Fruit fly (Drosophila melanogaster) Kc167 (cell line): ENCODE data around the gene HisRS.

Source experiments
- Myc ChIP-seq: fragments of >200 bp; optimal IDR thresholded peaks from 2 replicates; lab custom pipeline; 2017; ENCODE audit warnings: missing external identifiers
- Sin3A ChIP-seq: fragments of >200 bp; optimal IDR thresholded peaks from 2 replicates; lab custom pipeline; 2018; ENCODE audit warnings: missing external identifiers
- h ChIP-seq: fragments of >200 bp; optimal IDR thresholded peaks from 3 replicates; lab custom pipeline; 2018; ENCODE audit warnings: missing external identifiers
- insv ChIP-seq: fragments of >200 bp; optimal IDR thresholded peaks from 3 replicates; lab custom pipeline; 2018; ENCODE audit warnings: missing external identifiers
- psq ChIP-seq: fragments of >200 bp; optimal IDR thresholded peaks from 2 replicates; lab custom pipeline; 2017; ENCODE audit warnings: missing external identifiers
- ttk ChIP-seq: sonication (Bioruptor generic); optimal IDR thresholded peaks from 2 replicates; lab custom pipeline; 2017; ENCODE audit warnings: missing external identifiers

Gene HisRS

dm6 chrX:18522395-18523104 is 7.3 kb downstream of the HisRS start, which contains the start of gene CG6481:
Gene CG6481, minus strand, starts transcription at chrX:18522445.
- TF ChIP-seq ttk (lab: Kevin White, UChicago): no peak
- TF ChIP-seq psq (lab: Kevin White, UChicago): no peak
- TF ChIP-seq insv (lab: Kevin White, UChicago): no peak
- TF ChIP-seq Sin3A (lab: Kevin White, UChicago): no peak
- no peak for TF ChIP-seq Myc
- no peak for TF ChIP-seq h (lab: Kevin White, UChicago)

- no peak for TF ChIP-seq psq (lab: Kevin White, UChicago)
- TF ChIP-seq Sin3A (lab: Kevin White, UChicago): no peak
- TF ChIP-seq Myc: no peak
- no peak for TF ChIP-seq h (lab: Kevin White, UChicago)
- no peak for TF ChIP-seq ttk (lab: Kevin White, UChicago)
- TF ChIP-seq insv (lab: Kevin White, UChicago): no peak
Measured at dm6 chrX:18523146-18523812, 8.1 kb downstream of the HisRS start.

DNA sequence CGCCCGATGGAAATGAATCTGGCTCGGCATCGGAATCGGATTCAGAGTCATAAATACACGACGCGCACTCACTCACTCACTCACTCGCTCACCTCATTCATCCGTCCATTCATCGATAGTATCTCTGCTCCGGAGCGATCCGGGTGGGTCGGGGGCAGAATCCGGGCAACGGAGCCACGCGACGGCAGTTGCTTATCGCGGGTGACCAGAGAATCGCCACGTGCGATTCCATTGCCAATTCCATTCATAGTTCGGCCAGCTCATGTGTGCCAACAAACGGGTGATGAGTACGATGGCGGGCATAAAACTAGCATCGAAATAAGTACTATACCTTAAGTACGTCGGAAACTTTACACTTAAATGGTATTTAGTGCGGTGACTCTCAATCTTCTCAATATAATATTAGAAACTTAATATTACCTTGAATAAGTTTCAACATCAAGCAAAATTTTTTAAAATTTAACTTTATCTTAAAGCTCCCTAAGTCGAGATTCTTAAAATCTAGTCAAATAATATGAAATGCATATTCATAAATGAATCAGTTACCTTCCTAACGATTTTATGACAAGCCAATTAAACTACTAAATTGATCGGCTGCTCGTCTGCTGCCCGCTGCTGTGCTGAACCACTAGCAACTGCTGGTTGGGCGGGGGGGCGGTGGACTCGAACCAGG is 9.5 kb downstream of the HisRS start:
- TF ChIP-seq h (lab: Kevin White, UChicago) (no peak), Sin3A (lab: Kevin White, UChicago) (no peak), insv (lab: Kevin White, UChicago) (no peak)

DNA sequence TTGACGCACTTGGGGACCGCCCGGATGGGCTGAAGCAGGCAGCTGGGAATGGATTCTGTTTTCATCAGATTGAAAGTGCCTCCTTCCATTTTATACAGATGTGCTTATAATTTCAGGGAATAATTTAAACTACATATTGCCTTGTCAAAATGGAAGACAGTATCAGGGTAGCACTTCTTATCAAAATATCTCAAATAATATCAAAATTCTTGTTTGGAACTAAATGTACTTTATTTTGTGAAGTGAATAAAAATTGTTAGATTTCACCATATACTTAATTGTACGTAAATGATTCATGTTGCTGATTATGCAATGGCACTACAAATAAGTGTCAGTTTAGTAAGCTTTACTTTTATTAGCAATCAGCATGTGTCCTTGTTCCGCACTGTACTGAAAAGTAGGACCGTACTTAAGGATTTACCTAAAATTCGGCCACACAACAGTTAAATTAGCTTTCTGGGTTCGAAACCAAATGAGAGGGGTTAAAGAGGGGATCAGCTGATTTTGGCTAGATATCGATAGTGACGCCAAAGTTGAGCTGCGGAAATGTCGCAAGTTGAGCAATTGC is 13.0 kb downstream of the HisRS start, which contains the start of the genes CG15042 and CG15047:
Gene CG15042 (minus strand): TSS at position 101 of the 568 bp plus-strand sequence.
Gene CG15047 (plus strand): TSS at position 518 of the 568 bp plus-strand sequence.
- TF ChIP-seq Sin3A (lab: Kevin White, UChicago) (no peak), h (lab: Kevin White, UChicago) (no peak), ttk (lab: Kevin White, UChicago) (no peak), Myc (no peak), insv (lab: Kevin White, UChicago) (no peak), psq (lab: Kevin White, UChicago) (no peak)

DNA sequence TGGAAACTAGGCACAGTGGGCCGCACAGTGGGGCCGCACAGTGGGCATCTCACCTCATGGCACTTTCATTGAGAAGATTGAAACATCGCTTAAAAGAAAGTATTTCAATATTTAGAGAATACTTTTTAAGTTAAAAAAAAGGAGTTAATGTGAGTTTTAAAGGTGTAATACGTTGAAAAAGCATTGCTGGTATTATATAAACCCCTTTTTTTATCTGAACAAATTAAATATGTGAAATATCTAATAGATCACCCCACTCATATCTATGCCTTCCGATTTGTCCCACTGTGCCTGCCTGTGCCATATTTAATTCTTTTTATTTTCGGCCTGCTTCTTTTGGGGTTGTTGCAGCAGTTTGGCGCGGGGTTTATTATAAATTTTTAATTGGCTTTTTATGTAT is 18.1 kb downstream of the HisRS start:
- no peak for TF ChIP-seq Sin3A (lab: Kevin White, UChicago)
- no peak for TF ChIP-seq insv (lab: Kevin White, UChicago)
- no peak for TF ChIP-seq psq (lab: Kevin White, UChicago)
- TF ChIP-seq ttk (lab: Kevin White, UChicago): no peak
- TF ChIP-seq Myc: no peak
- no peak for TF ChIP-seq h (lab: Kevin White, UChicago)

DNA sequence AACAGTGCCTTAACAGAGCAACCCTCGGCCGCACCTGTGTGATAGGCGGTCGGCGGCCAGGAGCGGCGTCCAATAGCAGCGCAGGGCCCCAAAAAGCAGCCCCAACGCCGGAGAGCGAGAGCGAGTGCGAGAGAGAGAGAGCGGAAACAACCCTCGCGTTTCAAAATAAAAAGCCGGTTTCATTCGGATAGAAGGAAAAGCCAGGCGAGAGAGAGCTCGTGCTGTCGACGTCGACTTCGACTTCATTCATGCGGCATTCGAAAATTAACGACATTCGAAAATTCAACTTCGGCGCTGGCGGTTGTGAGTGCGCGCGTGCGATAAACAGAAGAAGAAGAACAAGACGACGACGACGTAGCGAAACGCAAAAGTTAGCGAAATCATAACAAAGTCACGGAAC is 19.2 kb downstream of the HisRS start:
- TF ChIP-seq h (lab: Kevin White, UChicago) (no peak), insv (lab: Kevin White, UChicago) (no peak), ttk (lab: Kevin White, UChicago) (no peak), Myc (no peak), Sin3A (lab: Kevin White, UChicago) (no peak), psq (lab: Kevin White, UChicago) (no peak)

DNA sequence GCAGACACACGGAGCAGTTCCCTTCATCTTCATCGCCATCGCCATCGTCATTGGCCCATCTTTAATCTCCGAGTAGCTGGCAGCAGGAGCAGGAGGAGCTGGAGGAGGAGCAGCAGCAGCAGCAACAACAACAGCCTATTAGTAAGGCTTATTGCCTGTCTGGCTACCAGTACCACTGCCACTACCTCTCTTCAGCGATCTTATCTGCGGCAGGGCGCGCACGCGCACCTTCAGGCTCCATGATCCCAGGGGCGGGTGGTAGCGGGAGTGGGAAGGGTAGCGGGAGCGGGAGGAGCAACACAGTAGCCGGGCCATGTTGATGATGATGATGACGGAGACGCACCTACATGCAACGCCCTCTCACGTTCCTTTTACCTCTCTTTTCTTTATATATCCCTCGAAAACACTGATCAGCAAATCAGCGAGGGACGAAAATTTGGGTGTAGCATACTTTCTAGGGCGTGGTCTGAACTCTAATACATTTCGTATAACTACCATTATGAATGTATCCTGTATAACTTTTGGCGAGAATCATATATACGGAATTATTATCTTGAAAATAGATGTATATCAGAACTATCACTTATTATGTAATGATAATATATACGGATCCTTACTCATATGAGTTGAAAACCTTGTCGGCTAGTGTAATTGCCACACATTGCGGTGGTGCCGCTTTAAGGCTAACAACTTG is 22.0 kb downstream of the HisRS start:
- TF ChIP-seq psq (lab: Kevin White, UChicago) (no peak), Sin3A (lab: Kevin White, UChicago) (no peak), insv (lab: Kevin White, UChicago) (no peak)

- no peak for TF ChIP-seq ttk (lab: Kevin White, UChicago)
- no peak for TF ChIP-seq Myc
- no peak for TF ChIP-seq h (lab: Kevin White, UChicago)
- TF ChIP-seq Sin3A (lab: Kevin White, UChicago): no peak
- TF ChIP-seq psq (lab: Kevin White, UChicago): no peak
- TF ChIP-seq insv (lab: Kevin White, UChicago): no peak
Measured at dm6 chrX:18538204-18538864, 23.1 kb downstream of the HisRS start.

dm6 chrX:18540268-18540667 is 25.0 kb downstream of the HisRS start:
- TF ChIP-seq psq (lab: Kevin White, UChicago) (no peak), insv (lab: Kevin White, UChicago) (no peak), h (lab: Kevin White, UChicago) (no peak), ttk (lab: Kevin White, UChicago) (no peak), Myc (no peak), Sin3A (lab: Kevin White, UChicago) (no peak)

dm6 chrX:18541915-18542314 is 26.7 kb downstream of the HisRS start:
- TF ChIP-seq insv (lab: Kevin White, UChicago) (no peak), Sin3A (lab: Kevin White, UChicago) (no peak), psq (lab: Kevin White, UChicago) (no peak), ttk (lab: Kevin White, UChicago) (no peak), Myc (no peak), h (lab: Kevin White, UChicago) (no peak)
